Fruit fly (Drosophila melanogaster): ENCODE measurements around the gene CG13313.

dm6 chr3L:8958557-8958956 is at the start of gene CG13313:
- no peak for TF ChIP-seq CG15336 (GFP tag; IDR thresholded peaks at IDR 0.05)
- TF ChIP-seq OdsH (GFP tag; optimal IDR thresholded peaks at IDR 0.05), result no peak
- no peak for TF ChIP-seq Hr4 (GFP tag; optimal IDR thresholded peaks at IDR 0.05)
- TF ChIP-seq CG11902 (GFP tag; optimal IDR thresholded peaks at IDR 0.05), result no peak
- no peak for TF ChIP-seq Gug (GFP tag; IDR thresholded peaks at IDR 0.05)
- no peak for TF ChIP-seq CG3919 (GFP tag; optimal IDR thresholded peaks at IDR 0.05)
- TF ChIP-seq vri (GFP tag; optimal IDR thresholded peaks at IDR 0.05), result no peak
- no peak for TF ChIP-seq CG7368 (GFP tag; optimal IDR thresholded peaks at IDR 0.05)

Measured in whole organism, prepupa.